Fruit fly (Drosophila melanogaster) whole organism, pupa: ENCODE data around the gene Tbca.

Experiments used
- CG10348 ChIP-seq: fragments of 200-800 bp; sonication (Bioruptor generic); IDR thresholded peaks from 2 replicates; pipeline ENCODE4 v1.3.6; 2022; ENCODE audit warnings: missing biosample characterization, missing genetic modification characterization
- CG12605 ChIP-seq: fragments of 200-800 bp; sonication (Bioruptor generic); IDR thresholded peaks from 2 replicates; pipeline ENCODE4 v1.3.6; 2022; ENCODE audit warnings: missing biosample characterization, missing genetic modification characterization
- CG13204 ChIP-seq: fragments of 200-800 bp; sonication (Bioruptor generic); optimal IDR thresholded peaks from 2 replicates; lab custom pipeline; 2018; ENCODE audit warnings: missing biosample characterization, mild to moderate bottlenecking, missing genetic modification characterization, moderate library complexity
- CG14655 ChIP-seq: fragments of 200-800 bp; sonication (Bioruptor generic); optimal IDR thresholded peaks from 3 replicates; lab custom pipeline; 2017; ENCODE audit warnings: mild to moderate bottlenecking, missing biosample characterization, missing genetic modification reagents, missing genetic modification characterization
- CG15710 ChIP-seq: fragments of 200-800 bp; sonication (Bioruptor generic); optimal IDR thresholded peaks from 2 replicates; lab custom pipeline; 2018; ENCODE audit warnings: missing biosample characterization, mild to moderate bottlenecking, missing genetic modification characterization, moderate library complexity
- CG17806 ChIP-seq: fragments of 200-800 bp; sonication (Bioruptor generic); optimal IDR thresholded peaks from 2 replicates; lab custom pipeline; 2018; ENCODE audit warnings: missing biosample characterization, mild to moderate bottlenecking, missing genetic modification characterization, moderate library complexity
- CG32121 ChIP-seq: fragments of 200-800 bp; sonication (Bioruptor generic); IDR thresholded peaks from 2 replicates; pipeline ENCODE4 v1.3.6; 2022; ENCODE audit warnings: missing biosample characterization, missing genetic modification characterization
- CG34367 ChIP-seq: fragments of 200-800 bp; sonication (Bioruptor generic); optimal IDR thresholded peaks from 2 replicates; lab custom pipeline; 2018; ENCODE audit warnings: missing biosample characterization, mild to moderate bottlenecking, missing genetic modification characterization
- CG4496 ChIP-seq: fragments of 200-800 bp; sonication (Bioruptor generic); IDR thresholded peaks from 3 replicates; pipeline ENCODE4 v1.3.6; 2022; ENCODE audit warnings: missing biosample characterization, missing genetic modification characterization
- CG8159 ChIP-seq: fragments of 200-800 bp; sonication (Bioruptor generic); optimal IDR thresholded peaks from 3 replicates; lab custom pipeline; 2018; ENCODE audit warnings: missing biosample characterization, mild to moderate bottlenecking, missing genetic modification characterization, moderate library complexity
- CG8301 ChIP-seq: fragments of 200-800 bp; sonication (Bioruptor generic); optimal IDR thresholded peaks from 2 replicates; lab custom pipeline; 2018; ENCODE audit warnings: missing biosample characterization, mild to moderate bottlenecking, missing genetic modification characterization
- CG9948 ChIP-seq: fragments of 200-800 bp; sonication (Bioruptor generic); optimal IDR thresholded peaks from 2 replicates; lab custom pipeline; 2018; ENCODE audit warnings: missing biosample characterization, mild to moderate bottlenecking, missing genetic modification characterization, moderate library complexity
- D1 ChIP-seq: fragments of 200-800 bp; sonication (Bioruptor generic); optimal IDR thresholded peaks from 2 replicates; lab custom pipeline; 2018; ENCODE audit warnings: missing biosample characterization, mild to moderate bottlenecking, missing genetic modification characterization, moderate library complexity
- EcR ChIP-seq: fragments of 200-800 bp; sonication (Bioruptor generic); optimal IDR thresholded peaks from 3 replicates; lab custom pipeline; 2019; ENCODE audit warnings: missing biosample characterization, missing genetic modification characterization, mild to moderate bottlenecking, moderate library complexity, missing genetic modification reagents
- Ets98B ChIP-seq: fragments of 200-800 bp; sonication (Bioruptor generic); IDR thresholded peaks from 2 replicates; pipeline ENCODE4 v1.3.6; 2022; ENCODE audit warnings: missing biosample characterization, missing genetic modification characterization
- Pif1A ChIP-seq: fragments of 200-800 bp; sonication (Bioruptor generic); optimal IDR thresholded peaks from 3 replicates; lab custom pipeline; 2016; ENCODE audit warnings: missing biosample characterization, missing genetic modification characterization
- Pif1B ChIP-seq: fragments of 200-800 bp; sonication (Bioruptor generic); optimal IDR thresholded peaks from 3 replicates; lab custom pipeline; 2016; ENCODE audit warnings: missing biosample characterization, missing genetic modification characterization
- Snoo ChIP-seq: fragments of 200-800 bp; sonication (Bioruptor generic); optimal IDR thresholded peaks from 3 replicates; lab custom pipeline; 2017; ENCODE audit warnings: missing biosample characterization, mild to moderate bottlenecking, missing genetic modification characterization, inconsistent platforms
- fd96Ca ChIP-seq: fragments of 200-800 bp; sonication (Bioruptor generic); IDR thresholded peaks from 3 replicates; pipeline ENCODE4 v1.3.6; 2022; ENCODE audit warnings: missing biosample characterization, missing genetic modification characterization
- gl ChIP-seq: fragments of 200-800 bp; sonication (Bioruptor generic); optimal IDR thresholded peaks from 2 replicates; lab custom pipeline; 2018; ENCODE audit warnings: missing biosample characterization, mild to moderate bottlenecking, missing genetic modification characterization
- rn ChIP-seq: fragments of 200-800 bp; sonication (Bioruptor generic); IDR thresholded peaks from 2 replicates; pipeline ENCODE4 v1.3.6; 2022; ENCODE audit warnings: missing biosample characterization, missing genetic modification characterization

The Tbca gene

dm6 chr3R:31708240-31708639 lies 35.0 kb upstream of the Tbca start, which contains the start of gene CG42693:
Gene CG42693 (minus strand): TSS chr3R:31708340.
- TF ChIP-seq CG17806 (tag; lab: Kevin White, UChicago) (no peak), fd96Ca (GFP tag; lab: Robert Waterston, UW) (no peak), CG15710 (tag; lab: Kevin White, UChicago) (no peak)

DNA sequence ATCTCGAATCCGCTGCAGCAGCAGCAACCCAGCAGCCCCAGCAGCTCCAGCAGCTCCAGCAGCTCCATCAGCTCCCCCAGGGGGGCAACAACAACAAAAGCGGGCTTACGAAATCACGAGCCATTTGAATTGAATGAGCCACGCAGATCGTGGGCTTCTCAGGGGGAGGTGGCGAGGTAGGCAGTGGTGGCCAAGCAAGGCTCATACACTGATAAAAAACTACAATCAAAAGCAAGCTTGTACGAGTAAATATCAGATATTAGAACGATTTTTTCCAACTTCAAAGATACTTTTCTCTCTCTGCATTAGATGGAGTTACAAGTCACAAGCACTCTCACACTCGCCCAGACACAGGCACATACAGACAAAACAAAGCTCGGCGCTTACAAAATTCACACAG lies 34.1 kb upstream of the Tbca start:
- TF ChIP-seq rn (GFP tag; lab: Robert Waterston, UW) (0 out of 2 replicates have a peak, but pooled peaks have one; percentile 41), CG8301 (peak; percentile 71), CG9948 (tag; lab: Kevin White, UChicago) (peak; percentile 19), CG34367 (tag; lab: Kevin White, UChicago) (no peak), Ets98B (GFP tag; lab: Robert Waterston, UW) (peak; percentile 87), CG12605 (GFP tag; lab: Robert Waterston, UW) (peak; percentile 70), CG4496 (peak; percentile 91), CG13204 (peak; percentile 2), Pif1A (peak; percentile 33), Pif1B (GFP tag; lab: Kevin White, UChicago) (peak; percentile 12), CG10348 (GFP tag; lab: Robert Waterston, UW) (peak; percentile 60; the same call in 1 of the 2 replicates), Snoo (no peak), CG14655 (GFP tag; lab: Kevin White, UChicago) (peak; percentile 72), fd96Ca (GFP tag; lab: Robert Waterston, UW) (peak; percentile 86), CG17806 (tag; lab: Kevin White, UChicago) (no peak), D1 (tag; lab: Kevin White, UChicago) (no peak), CG32121 (GFP tag; lab: Robert Waterston, UW) (peak; percentile 86)

dm6 chr3R:31709769-31710168 lies 33.5 kb upstream of the Tbca start:
- 0 out of 2 replicates have a peak, but pooled peaks have one; percentile 11 for TF ChIP-seq CG12605 (GFP tag; lab: Robert Waterston, UW)
- peak; percentile 36 for TF ChIP-seq CG14655 (GFP tag; lab: Kevin White, UChicago)
- peak; percentile 32 for TF ChIP-seq CG8301
- no peak for TF ChIP-seq CG17806 (tag; lab: Kevin White, UChicago)
- peak; percentile 51; the same call in 2 of the 3 replicates for TF ChIP-seq fd96Ca (GFP tag; lab: Robert Waterston, UW)
- TF ChIP-seq CG32121 (GFP tag; lab: Robert Waterston, UW) = peak; percentile 49
- TF ChIP-seq Ets98B (GFP tag; lab: Robert Waterston, UW) = peak; percentile 12; the same call in 1 of the 2 replicates
- TF ChIP-seq CG13204 = no peak

DNA sequence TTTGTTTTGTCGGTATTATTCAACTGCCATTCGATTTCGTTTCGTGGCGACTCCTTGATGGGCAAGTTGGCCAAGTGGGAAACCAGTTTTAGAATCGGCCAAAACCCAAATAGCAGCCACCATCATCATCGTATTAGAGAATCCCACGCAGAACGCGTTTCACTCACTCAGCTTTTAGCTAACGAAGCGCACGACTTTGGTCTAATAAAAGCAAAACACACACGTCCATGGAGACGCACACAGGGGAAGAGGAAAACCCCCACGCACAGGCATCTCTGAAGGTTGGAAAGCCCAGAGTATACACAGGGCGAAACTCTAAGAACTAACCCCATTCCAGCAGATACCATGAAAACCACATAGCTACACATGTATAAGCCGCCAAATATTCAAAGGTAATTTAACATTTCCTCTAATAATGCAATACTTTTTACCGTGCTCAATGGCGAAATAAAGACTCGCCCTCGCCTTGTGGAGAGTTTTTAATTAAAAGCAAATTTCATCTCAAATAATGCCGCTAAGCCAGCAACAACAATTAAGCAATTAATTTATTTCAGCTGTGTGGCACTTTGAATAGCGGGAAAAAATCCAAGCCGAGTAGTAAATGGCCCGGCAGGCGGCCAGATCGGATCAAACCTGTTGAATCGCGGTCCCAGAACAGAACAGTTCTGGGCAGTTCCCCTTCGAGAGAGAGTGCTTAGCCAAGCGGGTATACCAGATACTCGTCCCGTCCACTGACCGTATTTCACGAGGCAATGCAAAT lies 31.8 kb upstream of the Tbca start:
- TF ChIP-seq Snoo (no peak), CG10348 (GFP tag; lab: Robert Waterston, UW) (no peak), Pif1A (no peak), CG15710 (tag; lab: Kevin White, UChicago) (no peak), CG14655 (GFP tag; lab: Kevin White, UChicago) (peak; percentile 54), CG8301 (peak; percentile 25)

dm6 chr3R:31712585-31712984 lies 30.7 kb upstream of the Tbca start:
- peak; percentile 16; the same call in 1 of the 2 replicates for TF ChIP-seq CG12605 (GFP tag; lab: Robert Waterston, UW)
- TF ChIP-seq CG8159 = no peak
- no peak for TF ChIP-seq CG34367 (tag; lab: Kevin White, UChicago)
- no peak for TF ChIP-seq EcR (GFP tag; lab: Kevin White, UChicago)
- no peak for TF ChIP-seq gl
- peak; percentile 3 for TF ChIP-seq Pif1A
- TF ChIP-seq CG9948 (tag; lab: Kevin White, UChicago) = peak; percentile 10
- peak; percentile 12 for TF ChIP-seq CG17806 (tag; lab: Kevin White, UChicago)
- 0 out of 3 replicates have a peak, but pooled peaks have one; percentile 38 for TF ChIP-seq fd96Ca (GFP tag; lab: Robert Waterston, UW)
- TF ChIP-seq D1 (tag; lab: Kevin White, UChicago) = no peak
- TF ChIP-seq CG4496 = peak; percentile 62; the same call in 2 of the 3 replicates
- no peak for TF ChIP-seq CG32121 (GFP tag; lab: Robert Waterston, UW)
- TF ChIP-seq CG15710 (tag; lab: Kevin White, UChicago) = no peak
- TF ChIP-seq CG10348 (GFP tag; lab: Robert Waterston, UW) = no peak
- TF ChIP-seq CG14655 (GFP tag; lab: Kevin White, UChicago) = peak; percentile 80
- TF ChIP-seq Ets98B (GFP tag; lab: Robert Waterston, UW) = peak; percentile 25
- no peak for TF ChIP-seq Snoo
- no peak for TF ChIP-seq rn (GFP tag; lab: Robert Waterston, UW)
- no peak for TF ChIP-seq Pif1B (GFP tag; lab: Kevin White, UChicago)
- peak; percentile 62 for TF ChIP-seq CG8301
- TF ChIP-seq CG13204 = no peak
